Fruit fly (Drosophila melanogaster) S2 (cell line): ENCODE data around the gene Mesh1.

ENCODE experiments used
- CG8478 ChIP-seq: fragments of >200 bp; optimal IDR thresholded peaks from 2 replicates; lab custom pipeline; 2018
- CTCF ChIP-seq, 2 experiments: fragments of >200 bp; optimal IDR thresholded peaks; 2 replicates each; lab custom pipeline; 2018

- TF ChIP-seq CTCF (optimal IDR thresholded peaks at IDR 0.05; lab: Kevin White, UChicago) = no peak
- TF ChIP-seq CG8478 = no peak
Measured at dm6 chr3R:29207996-29208395, 5.7 kb upstream of the Mesh1 start.
